Worm (Caenorhabditis elegans) whole organism, young adult: ENCODE results near the gene nhr-35.

Source experiments
- ceh-40 ChIP-seq: fragments of 200-800 bp; sonication (Bioruptor generic); IDR thresholded peaks from 2 replicates; pipeline ENCODE4 v1.3.6; 2022; ENCODE audit warnings: missing genetic modification characterization, missing compliant biosample characterization
- egl-18 ChIP-seq: fragments of 200-800 bp; sonication (Bioruptor generic); IDR thresholded peaks from 2 replicates; pipeline ENCODE4 v1.3.6; 2022; ENCODE audit warnings: missing genetic modification reagents, missing genetic modification characterization, missing compliant biosample characterization
- hlh-12 ChIP-seq: sonication (generic microtip); optimal IDR thresholded peaks from 2 replicates; lab custom pipeline; 2016; ENCODE audit warnings: missing genetic modification characterization, missing compliant biosample characterization
- let-526 ChIP-seq: fragments of 200-800 bp; sonication (Bioruptor generic); IDR thresholded peaks from 2 replicates; pipeline ENCODE4 v1.3.6; 2022; ENCODE audit warnings: missing genetic modification reagents, missing genetic modification characterization, missing compliant biosample characterization
- lsy-27 ChIP-seq: sonication (generic microtip); optimal IDR thresholded peaks from 2 replicates; lab custom pipeline; 2017; ENCODE audit warnings: missing genetic modification characterization, mild to moderate bottlenecking, missing compliant biosample characterization, antibody characterized with exemption, missing genotype, borderline replicate concordance; ENCODE audit not compliant: insufficient read depth
- sea-2 ChIP-seq: fragments of 200-800 bp; sonication (Bioruptor generic); IDR thresholded peaks from 2 replicates; pipeline ENCODE4 v1.3.6; 2022; ENCODE audit warnings: missing genetic modification characterization, missing compliant biosample characterization

DNA sequence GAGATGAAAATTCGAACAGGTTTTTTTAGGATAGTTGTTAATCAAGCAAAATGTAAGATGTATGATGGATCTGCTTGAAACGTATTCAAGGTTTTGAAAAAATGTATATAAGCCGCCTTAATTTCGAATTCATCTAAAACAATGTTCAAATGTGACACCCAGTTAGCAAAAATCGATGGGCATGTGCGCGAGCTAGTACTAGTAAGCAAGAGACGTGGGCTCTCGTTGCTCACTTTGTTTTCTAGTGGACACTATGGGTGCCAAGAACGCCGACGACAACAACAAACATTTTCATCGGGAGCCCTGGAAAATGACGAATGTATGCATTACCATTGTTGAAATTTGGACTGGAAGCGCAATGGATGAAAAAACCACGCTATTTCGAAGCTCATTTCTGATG lies 11.3 kb upstream of the nhr-35 start:
- TF ChIP-seq ceh-40 (GFP tag; lab: Robert Waterston, UW): no peak
- no peak for TF ChIP-seq sea-2 (GFP tag; lab: Robert Waterston, UW)
- TF ChIP-seq hlh-12 (tag; lab: Kevin White, UChicago): no peak
- TF ChIP-seq egl-18 (GFP tag; lab: Robert Waterston, UW): no peak
- TF ChIP-seq let-526 (GFP tag; lab: Robert Waterston, UW): no peak
- TF ChIP-seq lsy-27 (tag; lab: Kevin White, UChicago): no peak
